Worm (Caenorhabditis elegans) whole organism, mixed stage, embryonic: ENCODE results near the gene teg-1.

Experiments used
- M03D4.4 ChIP-seq: sonication (generic microtip); optimal IDR thresholded peaks from 2 replicates; lab custom pipeline; 2017; ENCODE audit warnings: mild to moderate bottlenecking, missing genetic modification characterization, missing compliant biosample characterization
- bed-3 ChIP-seq: fragments of 200-800 bp; sonication (Bioruptor generic); optimal IDR thresholded peaks from 3 replicates; lab custom pipeline; 2018; ENCODE audit warnings: mild to moderate bottlenecking, missing genetic modification characterization, moderate library complexity, missing compliant biosample characterization
- blmp-1 ChIP-seq: fragments of 150-350 bp; optimal IDR thresholded peaks from 2 replicates; lab custom pipeline; 2014; ENCODE audit warnings: missing biosample characterization, missing genetic modification characterization
- ceh-43 ChIP-seq: fragments of 200-800 bp; sonication (Bioruptor generic); optimal IDR thresholded peaks from 2 replicates; lab custom pipeline; 2018; ENCODE audit warnings: mild to moderate bottlenecking, missing genetic modification characterization, moderate library complexity, missing compliant biosample characterization
- ceh-83 ChIP-seq: fragments of 200-800 bp; sonication (Bioruptor generic); optimal IDR thresholded peaks from 2 replicates; lab custom pipeline; 2018; ENCODE audit warnings: mild to moderate bottlenecking, missing genetic modification characterization, missing compliant biosample characterization
- ces-1 ChIP-seq: fragments of 150-350 bp; optimal IDR thresholded peaks from 2 replicates; lab custom pipeline; 2014; ENCODE audit warnings: missing biosample characterization, missing genetic modification reagents, missing genetic modification characterization
- cnd-1 ChIP-seq: fragments of 200-800 bp; sonication (Bioruptor generic); optimal IDR thresholded peaks from 2 replicates; lab custom pipeline; 2018; ENCODE audit warnings: mild to moderate bottlenecking, missing genetic modification characterization, missing compliant biosample characterization
- elt-1 ChIP-seq: sonication (generic microtip); optimal IDR thresholded peaks from 2 replicates; lab custom pipeline; 2017; ENCODE audit warnings: missing genetic modification characterization, mild to moderate bottlenecking, missing compliant biosample characterization, antibody characterized with exemption, moderate library complexity, borderline replicate concordance; ENCODE audit not compliant: insufficient read depth
- ham-2 ChIP-seq: fragments of 200-800 bp; sonication (Bioruptor generic); optimal IDR thresholded peaks from 2 replicates; lab custom pipeline; 2018; ENCODE audit warnings: mild to moderate bottlenecking, missing genetic modification characterization, missing compliant biosample characterization
- hlh-1 ChIP-seq: fragments of 150-350 bp; optimal IDR thresholded peaks from 2 replicates; lab custom pipeline; 2014; ENCODE audit warnings: missing biosample characterization, missing genetic modification reagents, missing genetic modification characterization
- lin-13 ChIP-seq: fragments of 150-350 bp; optimal IDR thresholded peaks from 2 replicates; lab custom pipeline; 2014; ENCODE audit warnings: missing biosample characterization, missing genetic modification characterization
- lin-32 ChIP-seq: fragments of 200-800 bp; sonication (Bioruptor generic); optimal IDR thresholded peaks from 2 replicates; lab custom pipeline; 2018; ENCODE audit warnings: mild to moderate bottlenecking, missing genetic modification characterization, missing compliant biosample characterization
- lsy-2 ChIP-seq: fragments of 150-350 bp; optimal IDR thresholded peaks from 2 replicates; lab custom pipeline; 2014; ENCODE audit warnings: missing biosample characterization, missing genetic modification characterization
- mab-5 ChIP-seq: fragments of 150-350 bp; optimal IDR thresholded peaks from 2 replicates; lab custom pipeline; 2014; ENCODE audit warnings: missing biosample characterization, missing genetic modification characterization
- mep-1 ChIP-seq: fragments of 150-350 bp; optimal IDR thresholded peaks from 2 replicates; lab custom pipeline; 2017; ENCODE audit warnings: missing biosample characterization, missing genetic modification reagents, missing genetic modification characterization, inconsistent platforms
- nhr-12 ChIP-seq: fragments of 150-350 bp; optimal IDR thresholded peaks from 2 replicates; lab custom pipeline; 2014; ENCODE audit warnings: missing biosample characterization, missing genetic modification characterization
- nhr-2 ChIP-seq: fragments of 150-350 bp; optimal IDR thresholded peaks from 2 replicates; lab custom pipeline; 2014; ENCODE audit warnings: missing biosample characterization, missing genetic modification characterization
- nhr-237 ChIP-seq: fragments of 150-350 bp; optimal IDR thresholded peaks from 2 replicates; lab custom pipeline; 2014; ENCODE audit warnings: missing biosample characterization, missing genetic modification characterization
- pha-4 ChIP-seq: fragments of 150-350 bp; optimal IDR thresholded peaks from 2 replicates; lab custom pipeline; 2018; ENCODE audit warnings: missing biosample characterization, missing genetic modification reagents, missing genetic modification characterization
- tbx-8 ChIP-seq: fragments of 200-800 bp; sonication (Bioruptor generic); optimal IDR thresholded peaks from 2 replicates; lab custom pipeline; 2018; ENCODE audit warnings: mild to moderate bottlenecking, missing genetic modification characterization, moderate library complexity, missing compliant biosample characterization
- unc-120 ChIP-seq: sonication (generic microtip); optimal IDR thresholded peaks from 2 replicates; lab custom pipeline; 2017; ENCODE audit warnings: missing genetic modification characterization, missing compliant biosample characterization; ENCODE audit not compliant: poor library complexity, severe bottlenecking
- unc-62 ChIP-seq: fragments of 150-350 bp; optimal IDR thresholded peaks from 2 replicates; lab custom pipeline; 2014; ENCODE audit warnings: missing biosample characterization, missing genetic modification reagents, missing genetic modification characterization
- zip-8 ChIP-seq: fragments of 150-350 bp; optimal IDR thresholded peaks from 2 replicates; lab custom pipeline; 2014; ENCODE audit warnings: missing biosample characterization, missing genetic modification characterization
- ztf-11 ChIP-seq: fragments of 150-350 bp; optimal IDR thresholded peaks from 2 replicates; lab custom pipeline; 2014; ENCODE audit warnings: missing biosample characterization, missing genetic modification characterization

Gene teg-1

ce11 chrIII:11269206-11269605 lies 48.8 kb downstream of the teg-1 start:
- TF ChIP-seq M03D4.4 (tag; lab: Kevin White, UChicago) = no peak
- no peak for TF ChIP-seq lin-13
- TF ChIP-seq nhr-2 (tag; lab: Kevin White, UChicago) = no peak
- TF ChIP-seq ces-1 (GFP tag; lab: Kevin White, UChicago) = no peak
- no peak for TF ChIP-seq unc-62
- TF ChIP-seq cnd-1 (tag; lab: Kevin White, UChicago) = no peak
- TF ChIP-seq hlh-1 (tag; lab: Kevin White, UChicago) = no peak
- TF ChIP-seq ceh-83 (GFP tag; lab: Kevin White, UChicago) = no peak
- TF ChIP-seq tbx-8 = no peak
- no peak for TF ChIP-seq elt-1 (tag; lab: Kevin White, UChicago)
- TF ChIP-seq zip-8 (tag; lab: Kevin White, UChicago) = no peak
- TF ChIP-seq ham-2 (GFP tag; lab: Kevin White, UChicago) = no peak
- no peak for TF ChIP-seq ceh-43 (GFP tag; lab: Kevin White, UChicago)
- TF ChIP-seq nhr-237 (tag; lab: Kevin White, UChicago) = no peak
- no peak for TF ChIP-seq ztf-11 (tag; lab: Kevin White, UChicago)
- no peak for TF ChIP-seq blmp-1 (tag; lab: Kevin White, UChicago)

DNA sequence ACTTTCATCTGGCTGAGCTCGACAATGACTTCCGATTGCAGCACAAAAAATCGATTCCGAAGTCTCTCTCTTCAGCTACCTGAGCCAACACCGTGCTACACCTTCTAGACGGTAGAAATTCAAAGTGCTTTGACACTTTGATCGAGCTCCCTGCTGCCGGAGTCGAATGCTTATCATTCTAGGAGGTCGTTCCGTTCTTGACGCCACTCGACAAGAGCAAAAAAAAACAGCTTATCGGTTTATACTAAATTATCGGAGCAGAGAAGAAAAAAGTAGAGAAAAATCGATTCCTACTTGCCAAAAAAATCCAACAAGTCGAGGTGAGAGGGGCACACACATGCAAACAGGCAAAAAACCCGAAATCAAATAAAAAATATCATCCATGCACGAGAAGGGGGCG lies 49.5 kb downstream of the teg-1 start:
- TF ChIP-seq zip-8 (tag; lab: Kevin White, UChicago) (no peak), nhr-12 (no peak), bed-3 (no peak), lsy-2 (tag; lab: Kevin White, UChicago) (no peak), mep-1 (tag; lab: Kevin White, UChicago) (no peak), unc-62 (no peak), ceh-43 (GFP tag; lab: Kevin White, UChicago) (no peak), unc-120 (tag; lab: Kevin White, UChicago) (no peak), tbx-8 (no peak), ces-1 (GFP tag; lab: Kevin White, UChicago) (no peak)
- TF ChIP-seq, all 35 proteins: peak for 0

DNA sequence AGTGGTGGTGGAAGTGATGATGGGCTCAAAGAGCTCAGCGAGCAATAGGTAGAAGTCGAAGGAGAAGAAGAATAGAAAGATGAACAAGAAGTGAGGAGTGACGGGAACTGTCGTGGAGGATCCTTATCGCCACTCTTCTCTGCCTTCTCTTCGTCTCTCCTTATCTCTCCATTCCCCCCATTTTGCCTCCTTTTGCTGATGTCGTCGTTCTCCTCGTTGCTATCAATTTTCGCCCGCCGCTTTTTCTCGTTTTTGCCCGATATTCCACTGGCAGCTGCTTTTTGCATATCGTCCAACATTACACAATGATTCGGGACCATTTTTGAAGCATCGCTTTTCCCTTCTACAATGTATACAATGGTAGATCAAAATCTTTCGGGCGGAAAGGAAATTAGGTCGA lies 50.7 kb downstream of the teg-1 start:
- TF ChIP-seq zip-8 (tag; lab: Kevin White, UChicago) (no peak), pha-4 (tag; lab: Kevin White, UChicago) (no peak), lin-32 (GFP tag; lab: Kevin White, UChicago) (no peak), mab-5 (no peak), nhr-2 (tag; lab: Kevin White, UChicago) (no peak), blmp-1 (tag; lab: Kevin White, UChicago) (no peak), elt-1 (tag; lab: Kevin White, UChicago) (peak; percentile 80)
